Fruit fly (Drosophila melanogaster) whole organism, embryonic: ENCODE measurements around the gene CG5377.

Experiments
- Bgb ChIP-seq: fragments of 200-800 bp; sonication (Bioruptor generic); IDR thresholded peaks from 2 replicates; pipeline ENCODE4 v1.3.6; 2022; ENCODE audit warnings: missing biosample characterization, missing genetic modification characterization; ENCODE audit not compliant: partially characterized antibody
- CG1024 ChIP-seq: fragments of 200-800 bp; sonication (Bioruptor generic); IDR thresholded peaks from 2 replicates; pipeline ENCODE4 v1.3.6; 2022; ENCODE audit warnings: missing biosample characterization, missing genetic modification characterization
- CG10267 ChIP-seq: fragments of 200-800 bp; sonication (Bioruptor generic); optimal IDR thresholded peaks from 2 replicates; lab custom pipeline; 2018; ENCODE audit warnings: missing biosample characterization, mild to moderate bottlenecking, missing genetic modification characterization, moderate library complexity
- CG10543 ChIP-seq: fragments of 200-800 bp; sonication (Bioruptor generic); optimal IDR thresholded peaks from 3 replicates; lab custom pipeline; 2017; ENCODE audit warnings: missing biosample characterization, mild to moderate bottlenecking, missing genetic modification characterization, moderate library complexity
- CG13624 ChIP-seq: fragments of 200-800 bp; sonication (Bioruptor generic); optimal IDR thresholded peaks from 2 replicates; lab custom pipeline; 2016; ENCODE audit warnings: missing biosample characterization, missing genetic modification characterization
- CG13894 ChIP-seq: fragments of 200-800 bp; sonication (Bioruptor generic); optimal IDR thresholded peaks from 3 replicates; lab custom pipeline; 2018; ENCODE audit warnings: missing biosample characterization, mild to moderate bottlenecking, missing genetic modification characterization, moderate library complexity
- CG15073 ChIP-seq: fragments of 200-800 bp; sonication (Bioruptor generic); optimal IDR thresholded peaks from 2 replicates; lab custom pipeline; 2016; ENCODE audit warnings: missing biosample characterization, missing genetic modification characterization
- CG15479 ChIP-seq: fragments of 200-800 bp; sonication (Bioruptor generic); optimal IDR thresholded peaks from 3 replicates; lab custom pipeline; 2019; ENCODE audit warnings: missing biosample characterization, mild to moderate bottlenecking, missing genetic modification characterization, moderate library complexity
- CG30020 ChIP-seq: fragments of 200-800 bp; optimal IDR thresholded peaks from 2 replicates; lab custom pipeline; 2019; ENCODE audit warnings: missing biosample characterization, mild to moderate bottlenecking, missing genetic modification characterization, moderate library complexity
- CG34376 ChIP-seq: fragments of 200-800 bp; sonication (Bioruptor generic); optimal IDR thresholded peaks from 2 replicates; lab custom pipeline; 2018; ENCODE audit warnings: missing biosample characterization, mild to moderate bottlenecking, missing genetic modification characterization
- CG6175 ChIP-seq: fragments of 200-800 bp; sonication (Bioruptor generic); IDR thresholded peaks from 3 replicates; pipeline ENCODE4 v1.3.6; 2022; ENCODE audit warnings: missing biosample characterization, missing genetic modification characterization
- CG6791 ChIP-seq: fragments of 200-800 bp; sonication (Bioruptor generic); IDR thresholded peaks from 3 replicates; pipeline ENCODE4 v1.3.6; 2022; ENCODE audit warnings: missing biosample characterization, missing genetic modification characterization; ENCODE audit not compliant: partially characterized antibody
- CG7556 ChIP-seq: fragments of 200-800 bp; sonication (Bioruptor generic); optimal IDR thresholded peaks from 2 replicates; lab custom pipeline; 2017; ENCODE audit warnings: missing biosample characterization, mild to moderate bottlenecking, missing genetic modification characterization
- CG8281 ChIP-seq: fragments of 200-800 bp; sonication (Bioruptor generic); optimal IDR thresholded peaks from 2 replicates; lab custom pipeline; 2018; ENCODE audit warnings: missing biosample characterization, mild to moderate bottlenecking, missing genetic modification characterization, moderate library complexity
- CG9876 ChIP-seq: fragments of 200-800 bp; sonication (Bioruptor generic); optimal IDR thresholded peaks from 2 replicates; lab custom pipeline; 2016; ENCODE audit warnings: missing biosample characterization, missing genetic modification characterization
- Chrac-16 ChIP-seq: fragments of 200-800 bp; sonication (Bioruptor generic); optimal IDR thresholded peaks from 3 replicates; lab custom pipeline; 2016; ENCODE audit warnings: missing biosample characterization, missing genetic modification characterization
- D19A ChIP-seq: fragments of 200-800 bp; optimal IDR thresholded peaks from 3 replicates; lab custom pipeline; 2019; ENCODE audit warnings: missing biosample characterization, mild to moderate bottlenecking, missing genetic modification characterization, moderate library complexity
- Deaf1 ChIP-seq: fragments of 200-800 bp; optimal IDR thresholded peaks from 3 replicates; lab custom pipeline; 2019; ENCODE audit warnings: missing biosample characterization, mild to moderate bottlenecking, missing genetic modification characterization, moderate library complexity
- Dp ChIP-seq: fragments of 200-800 bp; sonication (Bioruptor generic); optimal IDR thresholded peaks from 2 replicates; lab custom pipeline; 2018; ENCODE audit warnings: missing biosample characterization, mild to moderate bottlenecking, missing genetic modification characterization, moderate library complexity
- E2f2 ChIP-seq: fragments of 200-800 bp; sonication (Bioruptor generic); IDR thresholded peaks from 2 replicates; pipeline ENCODE4 v1.3.6; 2022; ENCODE audit warnings: missing biosample characterization, missing genetic modification characterization
- ERR ChIP-seq: fragments of 200-800 bp; sonication (Bioruptor generic); optimal IDR thresholded peaks from 2 replicates; lab custom pipeline; 2016; ENCODE audit warnings: missing biosample characterization, missing genetic modification characterization
- Ets65A ChIP-seq: fragments of 200-800 bp; sonication (Bioruptor generic); peaks from one replicate; lab custom pipeline; 2016; ENCODE audit warnings: missing biosample characterization, missing genetic modification characterization
- GATAe ChIP-seq: fragments of 200-800 bp; sonication (Bioruptor generic); conservative IDR thresholded peaks from 2 replicates; pipeline ENCODE4 v1.3.6; 2022; ENCODE audit warnings: missing biosample characterization, missing genetic modification characterization
- HLH4C ChIP-seq: fragments of 200-800 bp; sonication (Bioruptor generic); IDR thresholded peaks from 3 replicates; pipeline ENCODE4 v1.3.6; 2022; ENCODE audit warnings: missing biosample characterization, missing genetic modification characterization; ENCODE audit not compliant: partially characterized antibody
- Hr39 ChIP-seq: fragments of >200 bp; optimal IDR thresholded peaks from 2 replicates; lab custom pipeline; 2017
- Med ChIP-seq: fragments of 200-800 bp; sonication (Bioruptor generic); peaks from one replicate; lab custom pipeline; 2016; ENCODE audit warnings: missing biosample characterization, missing genetic modification characterization, mild to moderate bottlenecking, inconsistent platforms, moderate library complexity
- Nf-YB ChIP-seq: fragments of 200-800 bp; sonication (Bioruptor generic); optimal IDR thresholded peaks from 3 replicates; lab custom pipeline; 2019; ENCODE audit warnings: missing biosample characterization, mild to moderate bottlenecking, missing genetic modification characterization, moderate library complexity
- Nf-YC ChIP-seq: fragments of 200-800 bp; optimal IDR thresholded peaks from 3 replicates; lab custom pipeline; 2019; ENCODE audit warnings: missing biosample characterization, mild to moderate bottlenecking, missing genetic modification characterization, moderate library complexity
- Pdp1 ChIP-seq, 2 experiments: fragments of 200-800 bp; sonication (Bioruptor generic); optimal IDR thresholded peaks; 3 replicates each; lab custom pipeline; 2016; ENCODE audit warnings: missing biosample characterization in 2 of 2, missing genetic modification characterization in 2 of 2, mild to moderate bottlenecking in 1 of 2, moderate library complexity in 1 of 2
- Ptx1 ChIP-seq: fragments of 200-800 bp; sonication (Bioruptor generic); IDR thresholded peaks from 2 replicates; pipeline ENCODE4 v1.3.6; 2022; ENCODE audit warnings: missing biosample characterization, missing genetic modification characterization
- Ssrp ChIP-seq: fragments of 200-800 bp; sonication (Bioruptor generic); optimal IDR thresholded peaks from 2 replicates; lab custom pipeline; 2018; ENCODE audit warnings: missing biosample characterization, mild to moderate bottlenecking, missing genetic modification characterization, moderate library complexity
- cad ChIP-seq: fragments of >200 bp; optimal IDR thresholded peaks from 2 replicates; lab custom pipeline; 2017; ENCODE audit warnings: missing biosample characterization, missing genetic modification characterization
- cg ChIP-seq: fragments of 200-800 bp; sonication (Bioruptor generic); optimal IDR thresholded peaks from 3 replicates; lab custom pipeline; 2019; ENCODE audit warnings: missing biosample characterization, mild to moderate bottlenecking, missing genetic modification characterization, moderate library complexity
- chinmo ChIP-seq: fragments of 200-800 bp; sonication (Bioruptor generic); IDR thresholded peaks from 4 replicates; pipeline ENCODE4 v1.3.6; 2022; ENCODE audit warnings: missing biosample characterization, missing genetic modification characterization; ENCODE audit not compliant: partially characterized antibody
- dm ChIP-seq: fragments of 200-800 bp; sonication (Bioruptor generic); optimal IDR thresholded peaks from 3 replicates; lab custom pipeline; 2016; ENCODE audit warnings: missing biosample characterization, missing genetic modification characterization
- exex ChIP-seq: fragments of 200-800 bp; sonication (Bioruptor generic); optimal IDR thresholded peaks from 4 replicates; lab custom pipeline; 2018; ENCODE audit warnings: missing biosample characterization, mild to moderate bottlenecking, missing genetic modification characterization, moderate library complexity
- grn ChIP-seq: fragments of 200-800 bp; sonication (Bioruptor generic); optimal IDR thresholded peaks from 3 replicates; lab custom pipeline; 2017; ENCODE audit warnings: missing biosample characterization, missing genetic modification characterization
- ham ChIP-seq: fragments of 200-800 bp; sonication (Bioruptor generic); IDR thresholded peaks from 2 replicates; pipeline ENCODE4 v1.3.6; 2022; ENCODE audit warnings: missing biosample characterization, missing genetic modification characterization
- lab ChIP-seq: fragments of 200-800 bp; sonication (Bioruptor generic); optimal IDR thresholded peaks from 3 replicates; lab custom pipeline; 2017; ENCODE audit warnings: missing biosample characterization, missing genetic modification characterization, mild to moderate bottlenecking, moderate library complexity, missing genetic modification reagents
- mirr ChIP-seq: fragments of 200-800 bp; sonication (Bioruptor generic); optimal IDR thresholded peaks from 3 replicates; lab custom pipeline; 2018; ENCODE audit warnings: missing biosample characterization, mild to moderate bottlenecking, missing genetic modification characterization
- odd ChIP-seq: fragments of 200-800 bp; sonication (Bioruptor generic); optimal IDR thresholded peaks from 2 replicates; lab custom pipeline; 2017; ENCODE audit warnings: missing biosample characterization, mild to moderate bottlenecking, missing genetic modification characterization
- org-1 ChIP-seq: fragments of 200-800 bp; sonication (Bioruptor generic); optimal IDR thresholded peaks from 2 replicates; lab custom pipeline; 2017; ENCODE audit warnings: missing biosample characterization, missing genetic modification characterization
- pzg ChIP-seq: fragments of 200-800 bp; sonication (Bioruptor generic); optimal IDR thresholded peaks from 3 replicates; lab custom pipeline; 2018; ENCODE audit warnings: missing biosample characterization, mild to moderate bottlenecking, missing genetic modification characterization, moderate library complexity
- sd ChIP-seq: fragments of 200-800 bp; sonication (Bioruptor generic); optimal IDR thresholded peaks from 3 replicates; lab custom pipeline; 2018; ENCODE audit warnings: missing biosample characterization, mild to moderate bottlenecking, missing genetic modification characterization, moderate library complexity
- sens ChIP-seq: fragments of 200-800 bp; sonication (Bioruptor generic); peaks from one replicate; lab custom pipeline; 2016; ENCODE audit warnings: missing biosample characterization, missing genetic modification characterization
- sima ChIP-seq: fragments of 200-800 bp; sonication (Bioruptor generic); optimal IDR thresholded peaks from 2 replicates; lab custom pipeline; 2016; ENCODE audit warnings: missing biosample characterization, missing genetic modification characterization
- sug ChIP-seq: fragments of 200-800 bp; optimal IDR thresholded peaks from 2 replicates; lab custom pipeline; 2019; ENCODE audit warnings: missing biosample characterization, mild to moderate bottlenecking, missing genetic modification characterization, moderate library complexity

Gene CG5377

dm6 chr3R:22454397-22455334 lies 13.3 kb downstream of the CG5377 start:
- TF ChIP-seq Pdp1 (GFP tag; optimal IDR thresholded peaks at IDR 0.05; lab: Kevin White, UChicago) (no peak), Dp (GFP tag; lab: Kevin White, UChicago) (no peak), Med (peak; percentile 41), Nf-YB (GFP tag; lab: Kevin White, UChicago) (peak; percentile 96), CG15479 (GFP tag; lab: Kevin White, UChicago) (peak; percentile 62), CG13624 (GFP tag; lab: Kevin White, UChicago) (no peak), dm (GFP tag; lab: Kevin White, UChicago) (no peak), E2f2 (GFP tag; lab: Robert Waterston, UW) (no peak), CG1024 (GFP tag; lab: Robert Waterston, UW) (no peak), org-1 (GFP tag; lab: Kevin White, UChicago) (no peak), pzg (GFP tag; lab: Kevin White, UChicago) (no peak), grn (GFP tag; lab: Kevin White, UChicago) (peak; percentile 55), CG8281 (tag; lab: Kevin White, UChicago) (no peak), chinmo (peak; percentile 75; the same call in 1 of the 4 replicates), CG13894 (tag; lab: Kevin White, UChicago) (peak; percentile 18), lab (GFP tag; lab: Kevin White, UChicago) (peak; percentile 26), ERR (GFP tag; lab: Kevin White, UChicago) (no peak), CG34376 (GFP tag; lab: Kevin White, UChicago) (peak; percentile 97), Ptx1 (GFP tag; lab: Robert Waterston, UW) (no peak), sd (tag; lab: Kevin White, UChicago) (peak; percentile 6), GATAe (GFP tag; lab: Robert Waterston, UW) (peak; percentile 53; the same call in 1 of the 2 replicates), CG10543 (peak; percentile 29), Ets65A (GFP tag; lab: Kevin White, UChicago) (peak; percentile 9), Bgb (GFP tag; lab: Robert Waterston, UW) (0 out of 2 replicates have a peak, but pooled peaks have one; percentile 8), Deaf1 (tag; lab: Kevin White, UChicago) (peak; percentile 84), cg (peak; percentile 48), CG30020 (no peak), exex (tag; lab: Kevin White, UChicago) (peak; percentile 68), CG10267 (tag; lab: Kevin White, UChicago) (no peak), mirr (GFP tag; lab: Kevin White, UChicago) (peak; percentile 42), Nf-YC (tag; lab: Kevin White, UChicago) (peak; percentile 98), CG6791 (GFP tag; lab: Robert Waterston, UW) (0 out of 3 replicates have a peak, but pooled peaks have one; percentile 31), sug (tag; lab: Kevin White, UChicago) (peak; percentile 64), CG15073 (GFP tag; lab: Kevin White, UChicago) (no peak), ham (GFP tag; lab: Robert Waterston, UW) (no peak), sima (GFP tag; lab: Kevin White, UChicago) (no peak)

dm6 chr3R:22449871-22450424 lies 18.0 kb downstream of the CG5377 start:
- TF ChIP-seq Hr39 (lab: Kevin White, UChicago) (no peak), sd (tag; lab: Kevin White, UChicago) (peak; percentile 75), HLH4C (GFP tag; lab: Robert Waterston, UW) (no peak), grn (GFP tag; lab: Kevin White, UChicago) (peak; percentile 90), odd (GFP tag; lab: Kevin White, UChicago) (peak; percentile 5), sens (GFP tag; lab: Kevin White, UChicago) (peak; percentile 56), CG6175 (GFP tag; lab: Robert Waterston, UW) (0 out of 3 replicates have a peak, but pooled peaks have one; percentile 25), CG7556 (GFP tag; lab: Kevin White, UChicago) (no peak), D19A (tag; lab: Kevin White, UChicago) (peak; percentile 60), CG9876 (GFP tag; lab: Kevin White, UChicago) (no peak), cad (GFP tag; lab: Kevin White, UChicago) (peak; percentile 13), Med (peak; percentile 62), Chrac-16 (GFP tag; lab: Kevin White, UChicago) (no peak), CG34376 (GFP tag; lab: Kevin White, UChicago) (peak; percentile 98), Ssrp (tag; lab: Kevin White, UChicago) (no peak)
